Fruit fly (Drosophila melanogaster): ENCODE data around the gene Naa40.

Gene Naa40

DNA sequence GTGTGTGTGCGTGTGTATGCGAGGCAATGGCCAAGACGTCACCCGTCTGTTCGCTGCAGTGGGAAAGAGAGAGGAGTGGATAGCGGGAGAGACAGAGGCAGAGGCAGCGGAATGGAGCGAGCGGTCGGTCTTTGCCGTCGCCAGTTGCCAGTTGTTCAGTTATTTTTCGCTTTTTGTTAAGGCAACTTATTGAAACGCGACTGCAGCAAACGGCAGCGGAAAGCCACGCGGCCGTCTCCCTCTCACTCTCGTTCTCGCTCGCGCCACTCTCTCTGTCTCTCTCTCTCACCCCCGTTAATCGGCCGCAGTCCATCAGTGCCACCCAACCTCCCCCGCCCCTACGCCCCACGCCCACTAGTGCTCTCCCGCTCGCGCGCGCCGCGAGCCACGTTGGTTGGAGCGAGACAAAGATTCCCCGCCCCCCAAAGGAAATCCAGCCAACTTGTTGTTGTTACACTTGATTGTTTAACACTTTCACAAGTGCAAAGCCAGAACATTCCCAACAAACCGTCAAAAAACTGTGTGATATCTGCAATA, 48.1 kb upstream of the Naa40 start (continued):
- TF ChIP-seq eyg (GFP tag; optimal IDR thresholded peaks at IDR 0.05) (no peak), sr (GFP tag; IDR thresholded peaks at IDR 0.05) (peak; percentile 82), pzg (GFP tag; optimal IDR thresholded peaks at IDR 0.05) (peak; percentile 11), CG3065 (GFP tag; optimal IDR thresholded peaks at IDR 0.05) (peak; percentile 98), nom (GFP tag; optimal IDR thresholded peaks at IDR 0.05) (peak; percentile 75), cas (GFP tag; IDR thresholded peaks at IDR 0.05) (0 out of 2 replicates have a peak, but pooled peaks have one; percentile 25), Rfx (GFP tag; IDR thresholded peaks at IDR 0.05) (peak; percentile 22; the same call in 1 of the 2 replicates), ewg (GFP tag; optimal IDR thresholded peaks at IDR 0.05) (no peak), CG17385 (GFP tag; optimal IDR thresholded peaks at IDR 0.05) (peak; percentile 23), CG18011 (GFP tag; optimal IDR thresholded peaks at IDR 0.05) (no peak), inv (GFP tag; IDR thresholded peaks at IDR 0.05; ENCODE audit: partially characterized antibody) (no peak; the same call in 1 of the 2 replicates), Dp (GFP tag; optimal IDR thresholded peaks at IDR 0.05) (no peak), Hand (GFP tag; optimal IDR thresholded peaks at IDR 0.05) (peak; percentile 75), lov (optimal IDR thresholded peaks at IDR 0.05) (no peak), lov (GFP tag; IDR thresholded peaks at IDR 0.05) (no peak), Hr51 (GFP tag; optimal IDR thresholded peaks at IDR 0.05) (peak in 1 of 2 experiments; percentile 11), gt (GFP tag; IDR thresholded peaks at IDR 0.05) (no peak), HHEX (GFP tag; optimal IDR thresholded peaks at IDR 0.05) (peak; percentile 57), Ravus (GFP tag; IDR thresholded peaks at IDR 0.05) (no peak), CG43689 (GFP tag; IDR thresholded peaks at IDR 0.05) (no peak), CG10959 (GFP tag; IDR thresholded peaks at IDR 0.05) (0 out of 2 replicates have a peak, but pooled peaks have one; percentile 16), stwl (tag; optimal IDR thresholded peaks at IDR 0.05) (peak; percentile 5), CG6791 (GFP tag; IDR thresholded peaks at IDR 0.05; ENCODE audit: partially characterized antibody) (no peak; the same call in 2 of the 3 replicates), Gug (GFP tag; IDR thresholded peaks at IDR 0.05) (no peak), ems (GFP tag; optimal IDR thresholded peaks at IDR 0.05) (no peak), klu (GFP tag; IDR thresholded peaks at IDR 0.05) (peak; percentile 79), ase (GFP tag; IDR thresholded peaks at IDR 0.05) (no peak), bsh (GFP tag; optimal IDR thresholded peaks at IDR 0.05) (peak in 1 of 2 experiments; percentile 40), CG11398 (GFP tag; optimal IDR thresholded peaks at IDR 0.05) (no peak), CG9609 (GFP tag; optimal IDR thresholded peaks at IDR 0.05) (no peak), CG15269 (tag; optimal IDR thresholded peaks at IDR 0.05) (no peak)

DNA sequence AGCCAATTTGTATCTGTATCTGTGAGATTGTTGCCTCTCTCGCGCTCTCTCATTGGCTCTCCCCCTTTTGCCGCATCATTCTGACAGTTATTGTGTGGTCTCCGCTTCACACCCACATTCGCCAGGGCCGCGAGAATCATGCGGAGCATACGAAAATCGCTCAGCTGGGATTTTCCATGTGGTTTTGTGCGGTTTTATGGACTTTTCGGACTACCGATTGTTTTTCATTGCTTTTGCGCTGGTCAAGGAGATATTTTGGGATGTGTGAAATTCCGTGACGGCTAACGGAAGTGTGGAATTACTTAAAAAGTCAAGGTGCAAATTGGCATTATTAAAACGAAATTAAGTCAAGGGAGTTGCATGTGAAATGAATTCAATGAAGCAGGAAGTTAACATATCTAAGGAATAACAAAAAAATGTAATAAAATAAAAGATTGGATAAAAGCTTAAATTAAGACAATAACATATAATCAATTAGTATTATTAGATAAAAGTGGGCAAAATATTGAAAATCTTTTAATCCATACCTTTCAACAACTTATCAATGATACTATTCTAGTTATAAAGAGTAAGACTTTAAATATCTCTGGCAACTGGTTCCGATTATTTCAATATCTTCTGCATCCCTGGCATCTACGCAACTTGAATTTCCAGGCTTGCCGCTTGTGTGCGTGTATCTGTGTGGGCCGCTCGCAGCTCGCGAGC, 47.5 kb upstream of the Naa40 start:
- TF ChIP-seq CG7928 (GFP tag; optimal IDR thresholded peaks at IDR 0.05) (peak; percentile 89), HLH3B (GFP tag; IDR thresholded peaks at IDR 0.05) (no peak), CG3407 (GFP tag; optimal IDR thresholded peaks at IDR 0.05) (no peak), Asciz (GFP tag; optimal IDR thresholded peaks at IDR 0.05) (no peak), vnd (GFP tag; IDR thresholded peaks at IDR 0.05; ENCODE audit: partially characterized antibody) (0 out of 3 replicates have a peak, but pooled peaks have one; percentile 21), CG31441 (GFP tag; IDR thresholded peaks at IDR 0.05) (peak; percentile 32; the same call in 1 of the 2 replicates), D19A (tag; optimal IDR thresholded peaks at IDR 0.05) (no peak), Med (GFP tag) (peak; percentile 24), CG14860 (GFP tag; IDR thresholded peaks at IDR 0.05; ENCODE audit: partially characterized antibody) (0 out of 3 replicates have a peak, but pooled peaks have one; percentile 15), Sry-δ (GFP tag; optimal IDR thresholded peaks at IDR 0.05) (peak; percentile 3), CG13287 (GFP tag; IDR thresholded peaks at IDR 0.05; ENCODE audit: partially characterized antibody) (no peak), phol (tag; optimal IDR thresholded peaks at IDR 0.05) (peak; percentile 45), CG14667 (GFP tag; IDR thresholded peaks at IDR 0.05) (no peak), CG7556 (GFP tag; optimal IDR thresholded peaks at IDR 0.05) (peak; percentile 69), CG17328 (GFP tag; IDR thresholded peaks at IDR 0.05) (no peak), Sry-β (GFP tag; optimal IDR thresholded peaks at IDR 0.05) (peak; percentile 58), CG5180 (GFP tag; optimal IDR thresholded peaks at IDR 0.05) (no peak), Hmx (GFP tag; optimal IDR thresholded peaks at IDR 0.05) (peak; percentile 13), Sin3A (optimal IDR thresholded peaks at IDR 0.05) (no peak)
